Fruit fly (Drosophila melanogaster) whole organism, embryonic: ENCODE data around the gene Sap130.
A peak's percentile ranks its signal among the peaks of the same experiment; 100 is the strongest.

Experiments
- Atf-2 ChIP-seq: fragments of 200-800 bp; sonication (Bioruptor generic); optimal IDR thresholded peaks from 2 replicates; lab custom pipeline; 2016; ENCODE audit warnings: missing biosample characterization, missing genetic modification characterization
- Atf6 ChIP-seq: fragments of 200-800 bp; sonication (Bioruptor generic); IDR thresholded peaks from 2 replicates; pipeline ENCODE4 v1.3.6; 2022; ENCODE audit warnings: missing biosample characterization, missing genetic modification characterization
- Bteb2 ChIP-seq: fragments of 200-800 bp; sonication (Bioruptor generic); optimal IDR thresholded peaks from 2 replicates; lab custom pipeline; 2016; ENCODE audit warnings: missing biosample characterization, missing genetic modification characterization
- CG10654 ChIP-seq: fragments of 200-800 bp; sonication (Bioruptor generic); optimal IDR thresholded peaks from 2 replicates; lab custom pipeline; 2016; ENCODE audit warnings: missing biosample characterization, missing genetic modification characterization
- CG11456 ChIP-seq: fragments of 200-800 bp; sonication (Bioruptor generic); IDR thresholded peaks from 3 replicates; pipeline ENCODE4 v1.3.6; 2022; ENCODE audit warnings: missing biosample characterization, missing genetic modification characterization
- CG1233 ChIP-seq: fragments of 200-800 bp; sonication (Bioruptor generic); optimal IDR thresholded peaks from 4 replicates; lab custom pipeline; 2018; ENCODE audit warnings: missing biosample characterization, mild to moderate bottlenecking, missing genetic modification characterization
- CG12659 ChIP-seq: fragments of 200-800 bp; sonication (Bioruptor generic); optimal IDR thresholded peaks from 3 replicates; lab custom pipeline; 2017; ENCODE audit warnings: mild to moderate bottlenecking, missing biosample characterization, missing genetic modification reagents, missing genetic modification characterization
- CG13424 ChIP-seq: fragments of 200-800 bp; sonication (Bioruptor generic); optimal IDR thresholded peaks from 2 replicates; lab custom pipeline; 2019; ENCODE audit warnings: missing biosample characterization, mild to moderate bottlenecking, missing genetic modification characterization, moderate library complexity
- CG14667 ChIP-seq: fragments of 200-800 bp; sonication (Bioruptor generic); IDR thresholded peaks from 2 replicates; pipeline ENCODE4 v1.3.6; 2022; ENCODE audit warnings: missing biosample characterization, missing genetic modification characterization
- CG15073 ChIP-seq: fragments of 200-800 bp; sonication (Bioruptor generic); optimal IDR thresholded peaks from 2 replicates; lab custom pipeline; 2016; ENCODE audit warnings: missing biosample characterization, missing genetic modification characterization
- CG15269 ChIP-seq: fragments of 200-800 bp; sonication (Bioruptor generic); optimal IDR thresholded peaks from 2 replicates; lab custom pipeline; 2018; ENCODE audit warnings: missing biosample characterization, mild to moderate bottlenecking, missing genetic modification characterization, moderate library complexity
- CG1603 ChIP-seq: fragments of 200-800 bp; sonication (Bioruptor generic); optimal IDR thresholded peaks from 2 replicates; lab custom pipeline; 2019; ENCODE audit warnings: missing biosample characterization, mild to moderate bottlenecking, missing genetic modification characterization, moderate library complexity
- CG17385 ChIP-seq: fragments of 200-800 bp; sonication (Bioruptor generic); optimal IDR thresholded peaks from 3 replicates; lab custom pipeline; 2018; ENCODE audit warnings: missing biosample characterization, mild to moderate bottlenecking, missing genetic modification characterization
- CG18476 ChIP-seq: fragments of 200-800 bp; sonication (Bioruptor generic); optimal IDR thresholded peaks from 2 replicates; lab custom pipeline; 2016; ENCODE audit warnings: missing biosample characterization, mild to moderate bottlenecking, missing genetic modification characterization
- CG18619 ChIP-seq: fragments of 200-800 bp; sonication (Bioruptor generic); optimal IDR thresholded peaks from 3 replicates; lab custom pipeline; 2017; ENCODE audit warnings: missing biosample characterization, mild to moderate bottlenecking, missing genetic modification characterization
- CG2678 ChIP-seq: fragments of 200-800 bp; sonication (Bioruptor generic); optimal IDR thresholded peaks from 3 replicates; lab custom pipeline; 2019; ENCODE audit warnings: missing biosample characterization, mild to moderate bottlenecking, missing genetic modification characterization, moderate library complexity
- CG3281 ChIP-seq: fragments of 200-800 bp; sonication (Bioruptor generic); optimal IDR thresholded peaks from 3 replicates; lab custom pipeline; 2017; ENCODE audit warnings: missing biosample characterization, mild to moderate bottlenecking, missing genetic modification characterization
- CG4707 ChIP-seq: fragments of 200-800 bp; sonication (Bioruptor generic); optimal IDR thresholded peaks from 2 replicates; lab custom pipeline; 2018; ENCODE audit warnings: missing biosample characterization, mild to moderate bottlenecking, missing genetic modification characterization, moderate library complexity
- CG8359 ChIP-seq: fragments of 200-800 bp; sonication (Bioruptor generic); optimal IDR thresholded peaks from 2 replicates; lab custom pipeline; 2017; ENCODE audit warnings: missing biosample characterization, mild to moderate bottlenecking, missing genetic modification characterization, borderline replicate concordance
- CG8924 ChIP-seq: fragments of 200-800 bp; optimal IDR thresholded peaks from 3 replicates; lab custom pipeline; 2019; ENCODE audit warnings: missing biosample characterization, mild to moderate bottlenecking, missing genetic modification characterization, moderate library complexity
- CG9932 ChIP-seq: fragments of 200-800 bp; sonication (Bioruptor generic); IDR thresholded peaks from 2 replicates; pipeline ENCODE4 v1.3.6; 2022; ENCODE audit warnings: missing biosample characterization, missing genetic modification characterization
- Chrac-16 ChIP-seq: fragments of 200-800 bp; sonication (Bioruptor generic); optimal IDR thresholded peaks from 3 replicates; lab custom pipeline; 2016; ENCODE audit warnings: missing biosample characterization, missing genetic modification characterization
- CrebB ChIP-seq: fragments of 200-800 bp; sonication (Bioruptor generic); optimal IDR thresholded peaks from 3 replicates; lab custom pipeline; 2018; ENCODE audit warnings: missing biosample characterization, mild to moderate bottlenecking, missing genetic modification characterization
- Dfd ChIP-seq, 2 experiments: fragments of >200 bp; optimal IDR thresholded peaks; 2 replicates each; lab custom pipeline; 2017; ENCODE audit warnings: missing biosample characterization in 2 of 2, missing genetic modification characterization in 2 of 2
- E2f2 ChIP-seq: fragments of 200-800 bp; sonication (Bioruptor generic); IDR thresholded peaks from 2 replicates; pipeline ENCODE4 v1.3.6; 2022; ENCODE audit warnings: missing biosample characterization, missing genetic modification characterization
- Eip74EF ChIP-seq, 2 experiments: fragments of 200-800 bp in 1 of 2; fragments of >200 bp in 1 of 2; sonication (Bioruptor generic) in 1 of 2; optimal IDR thresholded peaks; 2 replicates each; lab custom pipeline; 2017 to 2019; ENCODE audit warnings: missing biosample characterization in 2 of 2, missing genetic modification characterization in 2 of 2, mild to moderate bottlenecking in 1 of 2, moderate library complexity in 1 of 2
- Fer1 ChIP-seq: fragments of 200-800 bp; sonication (Bioruptor generic); optimal IDR thresholded peaks from 2 replicates; lab custom pipeline; 2017; ENCODE audit warnings: missing biosample characterization, mild to moderate bottlenecking, missing genetic modification characterization
- HmgD ChIP-seq: fragments of 200-800 bp; sonication (Bioruptor generic); optimal IDR thresholded peaks from 3 replicates; lab custom pipeline; 2016; ENCODE audit warnings: missing biosample characterization, missing genetic modification characterization
- Meics ChIP-seq: fragments of 200-800 bp; sonication (Bioruptor generic); optimal IDR thresholded peaks from 2 replicates; lab custom pipeline; 2017; ENCODE audit warnings: missing biosample characterization, mild to moderate bottlenecking, missing genetic modification characterization
- Oaz ChIP-seq: fragments of 200-800 bp; sonication (Bioruptor generic); IDR thresholded peaks from 2 replicates; pipeline ENCODE4 v1.3.6; 2022; ENCODE audit warnings: missing biosample characterization, missing genetic modification characterization
- Optix ChIP-seq: fragments of 200-800 bp; sonication (Bioruptor generic); IDR thresholded peaks from 3 replicates; pipeline ENCODE4 v1.3.6; 2022; ENCODE audit warnings: missing biosample characterization, missing genetic modification characterization
- Ptx1 ChIP-seq: fragments of 200-800 bp; sonication (Bioruptor generic); IDR thresholded peaks from 2 replicates; pipeline ENCODE4 v1.3.6; 2022; ENCODE audit warnings: missing biosample characterization, missing genetic modification characterization
- Sox100B ChIP-seq: fragments of 200-800 bp; sonication (Bioruptor generic); optimal IDR thresholded peaks from 3 replicates; lab custom pipeline; 2018; ENCODE audit warnings: missing biosample characterization, mild to moderate bottlenecking, missing genetic modification characterization
- Trl ChIP-seq, 3 experiments: fragments of >200 bp in 2 of 3; fragments of 200-800 bp in 1 of 3; sonication (Bioruptor generic) in 1 of 3; optimal IDR thresholded peaks; 2 replicates in 1 of 3; 3 replicates in 2 of 3; lab custom pipeline; 2016 to 2017; ENCODE audit warnings: missing biosample characterization in 1 of 3, missing genetic modification characterization in 1 of 3
- Xbp1 ChIP-seq: fragments of 200-800 bp; sonication (Bioruptor generic); optimal IDR thresholded peaks from 3 replicates; lab custom pipeline; 2016; ENCODE audit warnings: missing biosample characterization, mild to moderate bottlenecking, missing genetic modification characterization
- al ChIP-seq: fragments of 200-800 bp; sonication (Bioruptor generic); IDR thresholded peaks from 2 replicates; pipeline ENCODE4 v1.3.6; 2022; ENCODE audit warnings: missing biosample characterization, missing genetic modification characterization
- crc ChIP-seq: fragments of 200-800 bp; sonication (Bioruptor generic); optimal IDR thresholded peaks from 2 replicates; lab custom pipeline; 2016; ENCODE audit warnings: missing biosample characterization, missing genetic modification characterization
- crp ChIP-seq, 2 experiments: fragments of 200-800 bp; sonication (Bioruptor generic); optimal IDR thresholded peaks; 2 replicates in 1 of 2; 3 replicates in 1 of 2; lab custom pipeline; 2017; ENCODE audit warnings: missing biosample characterization in 2 of 2, missing genetic modification characterization in 2 of 2, mild to moderate bottlenecking in 1 of 2, moderate library complexity in 1 of 2
- cwo ChIP-seq: fragments of 200-800 bp; sonication (Bioruptor generic); optimal IDR thresholded peaks from 3 replicates; lab custom pipeline; 2017; ENCODE audit warnings: missing biosample characterization, missing genetic modification characterization, mild to moderate bottlenecking, moderate library complexity, missing genetic modification reagents
- fd96Cb ChIP-seq: fragments of 200-800 bp; sonication (Bioruptor generic); optimal IDR thresholded peaks from 2 replicates; lab custom pipeline; 2018; ENCODE audit warnings: missing biosample characterization, mild to moderate bottlenecking, missing genetic modification characterization, moderate library complexity
- hkb ChIP-seq, 2 experiments: fragments of 200-800 bp in 1 of 2; fragments of >200 bp in 1 of 2; sonication (Bioruptor generic) in 1 of 2; IDR thresholded peaks in 1 of 2; optimal IDR thresholded peaks in 1 of 2; 2 replicates each; pipeline versions ENCODE4 v1.3.6 to Lab custom; 2017 to 2022; ENCODE audit warnings: missing biosample characterization in 1 of 2, missing genetic modification characterization in 1 of 2
- maf-S ChIP-seq: fragments of 200-800 bp; sonication (Bioruptor generic); optimal IDR thresholded peaks from 2 replicates; lab custom pipeline; 2016; ENCODE audit warnings: missing biosample characterization, missing genetic modification characterization
- nau ChIP-seq: fragments of 200-800 bp; sonication (Bioruptor generic); optimal IDR thresholded peaks from 3 replicates; lab custom pipeline; 2017; ENCODE audit warnings: missing biosample characterization, mild to moderate bottlenecking, missing genetic modification characterization, missing genetic modification reagents
- pb ChIP-seq: fragments of 200-800 bp; sonication (Bioruptor generic); optimal IDR thresholded peaks from 3 replicates; lab custom pipeline; 2016; ENCODE audit warnings: missing biosample characterization, missing genetic modification characterization
- sens ChIP-seq: fragments of 200-800 bp; sonication (Bioruptor generic); peaks from one replicate; lab custom pipeline; 2016; ENCODE audit warnings: missing biosample characterization, missing genetic modification characterization
- stwl ChIP-seq: fragments of 200-800 bp; sonication (Bioruptor generic); optimal IDR thresholded peaks from 3 replicates; lab custom pipeline; 2018; ENCODE audit warnings: missing biosample characterization, mild to moderate bottlenecking, missing genetic modification characterization, moderate library complexity
- tin ChIP-seq: fragments of 200-800 bp; sonication (Bioruptor generic); optimal IDR thresholded peaks from 3 replicates; lab custom pipeline; 2016; ENCODE audit warnings: missing biosample characterization, missing genetic modification characterization
- tio ChIP-seq: fragments of 200-800 bp; sonication (Bioruptor generic); optimal IDR thresholded peaks from 2 replicates; lab custom pipeline; 2017; ENCODE audit warnings: missing biosample characterization, missing genetic modification characterization, inconsistent platforms
- zfh2 ChIP-seq: fragments of 200-800 bp; sonication (Bioruptor generic); optimal IDR thresholded peaks from 2 replicates; lab custom pipeline; 2016; ENCODE audit warnings: missing biosample characterization, missing genetic modification characterization

Sap130 gene

DNA sequence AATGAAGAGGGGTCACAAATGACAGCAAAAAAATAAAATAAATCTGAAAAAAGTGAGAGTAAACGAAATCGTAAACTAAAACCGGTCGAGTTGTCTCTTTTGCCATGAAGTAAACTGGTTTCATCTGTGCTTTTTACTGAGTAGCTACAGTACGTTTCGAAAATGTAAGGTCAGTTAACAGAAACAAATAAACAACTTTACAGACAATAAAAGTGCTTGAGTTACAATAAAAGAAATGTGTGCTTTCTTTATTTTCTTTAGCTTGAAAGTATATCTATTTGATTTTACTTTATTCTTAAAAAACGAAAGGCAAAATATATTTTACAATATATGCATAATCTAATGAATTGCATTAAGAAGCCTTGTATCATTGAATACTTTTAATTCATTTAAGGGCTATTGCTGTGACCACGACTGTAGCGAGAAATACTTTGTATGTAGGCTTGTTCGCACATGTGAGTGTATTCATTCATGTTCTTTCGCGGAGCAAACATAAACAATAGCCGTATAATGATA lies 12.7 kb upstream of the Sap130 start (continued):
- TF ChIP-seq hkb (optimal IDR thresholded peaks at IDR 0.05; lab: Kevin White, UChicago), result no peak
- peak; percentile 69 for TF ChIP-seq hkb (GFP tag; IDR thresholded peaks at IDR 0.05; lab: Robert Waterston, UW)
- TF ChIP-seq CG4707, result no peak
- peak; percentile 55 for TF ChIP-seq CG1233 (GFP tag; lab: Kevin White, UChicago)
- peak; percentile 53 for TF ChIP-seq CG17385 (GFP tag; lab: Kevin White, UChicago)
- TF ChIP-seq CG11456 (GFP tag; lab: Robert Waterston, UW), result 0 out of 3 replicates have a peak, but pooled peaks have one; percentile 44
- peak; percentile 1 for TF ChIP-seq CG1603 (tag; lab: Kevin White, UChicago)
- TF ChIP-seq Sox100B, result peak; percentile 74
- TF ChIP-seq crc (GFP tag; lab: Kevin White, UChicago), result no peak
- peak; percentile 72 for TF ChIP-seq CG3281 (GFP tag; lab: Kevin White, UChicago)
- peak; percentile 36 for TF ChIP-seq nau (GFP tag; lab: Kevin White, UChicago)
- no peak for TF ChIP-seq Dfd (GFP tag; optimal IDR thresholded peaks at IDR 0.05; lab: Kevin White, UChicago)
- 0 out of 2 replicates have a peak, but pooled peaks have one; percentile 31 for TF ChIP-seq al (GFP tag; lab: Robert Waterston, UW)
- peak; percentile 66 for TF ChIP-seq cwo (GFP tag; lab: Kevin White, UChicago)
- peak; percentile 67 for TF ChIP-seq CG12659 (GFP tag; lab: Kevin White, UChicago)
- TF ChIP-seq crp (GFP tag; optimal IDR thresholded peaks at IDR 0.05; lab: Kevin White, UChicago), result no peak
- peak; percentile 35; the same call in 1 of the 2 replicates for TF ChIP-seq E2f2 (GFP tag; lab: Robert Waterston, UW)
- TF ChIP-seq stwl (tag; lab: Kevin White, UChicago), result no peak
- TF ChIP-seq tin (GFP tag; lab: Kevin White, UChicago), result peak; percentile 20
- TF ChIP-seq Eip74EF (GFP tag; optimal IDR thresholded peaks at IDR 0.05; lab: Kevin White, UChicago), result peak in 1 of 2 experiments; percentile 61
- peak; percentile 86 for TF ChIP-seq CG15269 (tag; lab: Kevin White, UChicago)
- no peak for TF ChIP-seq Oaz (GFP tag; lab: Robert Waterston, UW)
- peak; percentile 42 for TF ChIP-seq CG15073 (GFP tag; lab: Kevin White, UChicago)
- peak; percentile 50; the same call in 1 of the 2 replicates for TF ChIP-seq Ptx1
- TF ChIP-seq Bteb2, result peak; percentile 40
- TF ChIP-seq Xbp1 (GFP tag; lab: Kevin White, UChicago), result peak; percentile 17
- peak; percentile 74 for TF ChIP-seq Fer1 (GFP tag; lab: Kevin White, UChicago)
- TF ChIP-seq Atf-2 (GFP tag; lab: Kevin White, UChicago), result no peak
- TF ChIP-seq CG8924 (tag; lab: Kevin White, UChicago), result peak; percentile 75
- no peak for TF ChIP-seq Trl (optimal IDR thresholded peaks at IDR 0.05; lab: Kevin White, UChicago)
- no peak for TF ChIP-seq Trl (GFP tag; optimal IDR thresholded peaks at IDR 0.05; lab: Kevin White, UChicago)
- TF ChIP-seq CG13424 (tag; lab: Kevin White, UChicago), result peak; percentile 78
- peak; percentile 90 for TF ChIP-seq CG2678 (tag; lab: Kevin White, UChicago)
- no peak for TF ChIP-seq HmgD (GFP tag; lab: Kevin White, UChicago)
- peak; percentile 71 for TF ChIP-seq CG9932
- peak; percentile 63 for TF ChIP-seq Atf6
- peak; percentile 45 for TF ChIP-seq fd96Cb (tag; lab: Kevin White, UChicago)
- peak; percentile 30 for TF ChIP-seq tio
- peak; percentile 9; the same call in 1 of the 2 replicates for TF ChIP-seq CG14667 (GFP tag; lab: Robert Waterston, UW)
- TF ChIP-seq Optix (GFP tag; lab: Robert Waterston, UW), result no peak
- peak; percentile 17 for TF ChIP-seq zfh2 (GFP tag; lab: Kevin White, UChicago)
- peak; percentile 47 for TF ChIP-seq Chrac-16
- peak; percentile 79 for TF ChIP-seq Meics
- no peak for TF ChIP-seq pb (GFP tag; lab: Kevin White, UChicago)
- TF ChIP-seq maf-S, result no peak
- peak; percentile 58 for TF ChIP-seq CrebB
- no peak for TF ChIP-seq CG8359 (GFP tag; lab: Kevin White, UChicago)
- TF ChIP-seq CG18476 (GFP tag; lab: Kevin White, UChicago), result peak; percentile 10
- TF ChIP-seq CG18619 (GFP tag; lab: Kevin White, UChicago), result peak; percentile 63
- peak; percentile 25 for TF ChIP-seq CG10654 (GFP tag; lab: Kevin White, UChicago)
- peak; percentile 81 for TF ChIP-seq sens (GFP tag; lab: Kevin White, UChicago)
